Worm (Caenorhabditis elegans): ENCODE data around the gene C45E5.1.

- no peak for TF ChIP-seq med-1 (GFP tag; optimal IDR thresholded peaks at IDR 0.05; ENCODE audit: insufficient read depth)
- TF ChIP-seq flt-1 (GFP tag; IDR thresholded peaks at IDR 0.05) = no peak
- TF ChIP-seq ztf-29 (GFP tag; IDR thresholded peaks at IDR 0.05) = no peak
- TF ChIP-seq tab-1 (GFP tag; IDR thresholded peaks at IDR 0.05) = no peak
- no peak for TF ChIP-seq T22C8.4 (GFP tag; IDR thresholded peaks at IDR 0.05)
- TF ChIP-seq ref-1 (GFP tag; conservative IDR thresholded peaks at IDR 0.05) = no peak
- no peak for TF ChIP-seq ztf-23 (GFP tag; IDR thresholded peaks at IDR 0.05)
Observed at ce11 chrIV:5760656-5761055, 16.5 kb downstream of the C45E5.1 start.
